Fruit fly (Drosophila melanogaster): ENCODE measurements around the gene tin.
A peak's percentile ranks its signal among the peaks of the same experiment; 100 is the strongest.

tin gene

DNA sequence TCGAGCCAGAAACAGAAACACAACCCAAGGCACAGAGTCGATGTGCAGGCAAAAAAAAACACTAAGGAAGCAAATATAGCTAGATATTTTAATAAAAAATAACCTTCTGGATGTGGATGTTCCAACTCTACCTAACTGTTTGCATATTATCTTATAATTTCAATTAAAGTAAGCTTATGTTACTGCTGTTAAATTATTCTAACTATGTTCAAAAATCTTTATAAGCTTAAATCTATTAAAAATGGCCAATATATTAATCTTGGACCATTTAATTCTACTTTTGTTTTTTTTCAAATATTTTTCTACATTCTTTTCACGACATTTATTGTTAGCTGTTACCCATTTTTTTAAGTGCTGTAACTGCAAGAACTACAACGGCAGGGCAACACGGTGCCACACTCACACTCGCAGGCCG lies 39.8 kb upstream of the tin start (continued):
- TF ChIP-seq CG11902 (GFP tag; optimal IDR thresholded peaks at IDR 0.05), result peak; percentile 13
- TF ChIP-seq Sox15 (GFP tag; optimal IDR thresholded peaks at IDR 0.05), result peak; percentile 38
- no peak for TF ChIP-seq CG6854 (GFP tag; optimal IDR thresholded peaks at IDR 0.05)
- peak; percentile 81 for TF ChIP-seq esn (GFP tag; optimal IDR thresholded peaks at IDR 0.05)
- TF ChIP-seq Blimp-1 (GFP tag; optimal IDR thresholded peaks at IDR 0.05), result peak; percentile 13
- peak; percentile 35 for TF ChIP-seq CG11762 (GFP tag; optimal IDR thresholded peaks at IDR 0.05; ENCODE audit: insufficient read depth)
- TF ChIP-seq CG4318 (GFP tag; optimal IDR thresholded peaks at IDR 0.05), result no peak
- no peak for TF ChIP-seq Ets96B (tag; optimal IDR thresholded peaks at IDR 0.05)
- TF ChIP-seq CG16779 (tag; optimal IDR thresholded peaks at IDR 0.05), result peak; percentile 21
- no peak for TF ChIP-seq eg (GFP tag; IDR thresholded peaks at IDR 0.05)
- TF ChIP-seq lz (GFP tag; optimal IDR thresholded peaks at IDR 0.05), result peak; percentile 65
- TF ChIP-seq CG8319 (GFP tag; optimal IDR thresholded peaks at IDR 0.05), result peak; percentile 21
- TF ChIP-seq Hr38 (GFP tag; optimal IDR thresholded peaks at IDR 0.05), result no peak
- TF ChIP-seq Ets21C (GFP tag; optimal IDR thresholded peaks at IDR 0.05), result peak; percentile 11
- TF ChIP-seq fd85E (GFP tag; optimal IDR thresholded peaks at IDR 0.05), result no peak
- peak; percentile 28; the same call in 1 of the 2 replicates for TF ChIP-seq CG15336 (GFP tag; IDR thresholded peaks at IDR 0.05)
- peak; percentile 44 for TF ChIP-seq CG34406 (GFP tag; optimal IDR thresholded peaks at IDR 0.05)
- TF ChIP-seq Smox (GFP tag; optimal IDR thresholded peaks at IDR 0.05), result peak; percentile 67
- peak; percentile 49 for TF ChIP-seq CG32006 (GFP tag; optimal IDR thresholded peaks at IDR 0.05)
- peak; percentile 15 for TF ChIP-seq Hr4 (GFP tag; optimal IDR thresholded peaks at IDR 0.05)
- TF ChIP-seq Eip78C (GFP tag), result peak; percentile 82
- no peak for TF ChIP-seq Gug (GFP tag; IDR thresholded peaks at IDR 0.05)

DNA sequence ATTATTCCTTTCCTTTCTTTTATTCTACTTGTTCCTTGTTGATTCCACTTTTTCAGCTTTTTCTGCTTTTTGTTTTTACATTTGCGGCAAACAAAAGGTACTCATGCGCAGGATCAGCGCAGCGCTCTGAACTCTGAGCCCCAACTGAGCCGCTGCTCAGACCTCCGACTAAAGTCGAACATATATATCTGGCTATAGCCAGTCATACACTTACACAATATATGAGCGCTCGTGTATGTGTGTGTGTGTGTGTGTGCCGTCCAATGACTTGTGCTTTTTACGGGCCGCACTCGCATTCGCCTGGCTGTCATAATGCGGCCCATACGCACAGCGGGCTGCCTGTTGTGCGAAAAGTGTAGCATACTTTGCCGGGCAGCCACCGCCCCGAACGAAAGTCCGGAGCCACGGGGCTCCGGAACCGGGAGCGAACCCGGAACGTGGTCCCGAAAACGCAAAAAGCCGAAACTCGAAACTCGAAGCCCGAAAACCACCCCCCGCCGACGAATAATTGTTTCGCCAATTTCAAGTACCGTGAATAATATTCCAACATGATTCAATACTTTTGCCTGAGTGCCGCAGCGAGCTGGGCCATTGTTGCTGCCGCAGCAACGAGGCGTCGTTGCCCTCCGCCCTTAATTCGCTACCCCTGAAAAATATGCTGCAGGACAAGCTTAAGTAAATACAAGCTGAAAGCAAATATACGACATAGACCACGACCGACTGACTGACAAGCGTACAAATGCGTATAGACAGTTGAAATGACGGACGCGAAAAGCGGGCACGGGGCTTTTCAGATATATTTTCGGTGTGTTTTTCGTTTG lies 39.1 kb upstream of the tin start:
- TF ChIP-seq fkh (GFP tag; optimal IDR thresholded peaks at IDR 0.05) (peak; percentile 19), CG1621 (tag; optimal IDR thresholded peaks at IDR 0.05) (peak; percentile 52), CG8119 (GFP tag; IDR thresholded peaks at IDR 0.05) (no peak), eg (GFP tag; IDR thresholded peaks at IDR 0.05) (0 out of 3 replicates have a peak, but pooled peaks have one; percentile 26)

DNA sequence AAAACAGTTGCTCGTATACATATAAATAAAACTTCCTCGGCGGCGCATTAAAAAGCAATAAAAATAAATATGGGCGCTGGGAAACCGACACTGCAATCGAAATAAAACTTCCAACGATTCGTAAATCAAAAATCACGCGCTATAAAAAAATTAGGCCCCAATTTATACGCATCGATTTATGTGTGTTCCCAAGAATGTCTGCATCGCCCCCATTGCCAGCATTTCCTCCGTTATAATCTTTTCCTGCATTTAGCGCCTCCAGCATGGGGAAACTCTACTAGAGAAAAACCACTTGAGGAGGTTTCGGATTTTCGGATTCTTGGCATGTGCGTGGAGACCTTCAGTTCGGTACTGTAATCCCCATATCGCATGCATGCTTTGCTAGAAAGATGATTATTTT lies 35.5 kb upstream of the tin start:
- TF ChIP-seq svp (GFP tag), result no peak
- no peak for TF ChIP-seq CG10669 (GFP tag; optimal IDR thresholded peaks at IDR 0.05)
- TF ChIP-seq CG11902 (GFP tag; optimal IDR thresholded peaks at IDR 0.05), result no peak
- TF ChIP-seq CG8319 (GFP tag; optimal IDR thresholded peaks at IDR 0.05), result no peak
- TF ChIP-seq fkh (GFP tag; optimal IDR thresholded peaks at IDR 0.05), result no peak
- TF ChIP-seq CG6808 (GFP tag; optimal IDR thresholded peaks at IDR 0.05), result no peak
- TF ChIP-seq CG7368 (GFP tag; optimal IDR thresholded peaks at IDR 0.05), result no peak
- no peak for TF ChIP-seq spab (GFP tag; optimal IDR thresholded peaks at IDR 0.05)
- TF ChIP-seq Ets21C (GFP tag; optimal IDR thresholded peaks at IDR 0.05), result no peak

- TF ChIP-seq svp (GFP tag) (peak; percentile 63), dac (GFP tag; optimal IDR thresholded peaks at IDR 0.05) (peak; percentile 58), Sox15 (GFP tag; optimal IDR thresholded peaks at IDR 0.05) (peak; percentile 30), CG10631 (GFP tag; optimal IDR thresholded peaks at IDR 0.05) (peak; percentile 74), CG8319 (GFP tag; optimal IDR thresholded peaks at IDR 0.05) (peak; percentile 21), CG6276 (GFP tag; optimal IDR thresholded peaks at IDR 0.05) (peak; percentile 75), Sox14 (GFP tag; optimal IDR thresholded peaks at IDR 0.05) (peak; percentile 62), CG7368 (GFP tag; optimal IDR thresholded peaks at IDR 0.05) (peak; percentile 45), CG31627 (GFP tag; optimal IDR thresholded peaks at IDR 0.05) (peak; percentile 37), fd59A (GFP tag; optimal IDR thresholded peaks at IDR 0.05) (peak; percentile 64), CG15336 (GFP tag; IDR thresholded peaks at IDR 0.05) (peak; percentile 77), Hr39 (GFP tag; optimal IDR thresholded peaks at IDR 0.05) (peak; percentile 21), CG11902 (GFP tag; optimal IDR thresholded peaks at IDR 0.05) (peak; percentile 5), CG11294 (GFP tag; IDR thresholded peaks at IDR 0.05) (0 out of 2 replicates have a peak, but pooled peaks have one; percentile 11), achi (GFP tag; optimal IDR thresholded peaks at IDR 0.05) (peak; percentile 66), dsx (GFP tag; optimal IDR thresholded peaks at IDR 0.05; ENCODE audit: poor library complexity, severe bottlenecking) (peak; percentile 50), CG11762 (GFP tag; optimal IDR thresholded peaks at IDR 0.05; ENCODE audit: insufficient read depth) (peak; percentile 31), Ets96B (tag; optimal IDR thresholded peaks at IDR 0.05) (peak; percentile 71), Eip78C (GFP tag) (peak; percentile 94), ss (GFP tag; optimal IDR thresholded peaks at IDR 0.05) (peak; percentile 20 to 78), Ets21C (GFP tag; optimal IDR thresholded peaks at IDR 0.05) (no peak), Hr38 (GFP tag; optimal IDR thresholded peaks at IDR 0.05) (no peak), CG4318 (GFP tag; optimal IDR thresholded peaks at IDR 0.05) (peak; percentile 63), CG16779 (tag; optimal IDR thresholded peaks at IDR 0.05) (peak; percentile 58), Eip93F (GFP tag; optimal IDR thresholded peaks at IDR 0.05) (no peak)
These were observed 33.8 kb upstream of the tin start for dm6 chr3R:21345011-21345410.
